Worm (Caenorhabditis elegans): ENCODE data around the gene sru-17.
"Not testable (repeated sequence)": the region's sequence is repeated elsewhere in the genome, so short reads cannot be mapped to it uniquely, and the experiment has no call there.

sru-17 gene

ce11 chrIV:12505397-12505796 lies at the start of gene sru-17:
sru-17 (plus strand) TSS chrIV:12505697.
- not testable (repeated sequence) for TF ChIP-seq W03F9.2, him-1, dao-5 (tag; optimal IDR thresholded peaks at IDR 0.05)

- no peak for TF ChIP-seq dao-5 (tag; optimal IDR thresholded peaks at IDR 0.05)
- no peak for TF ChIP-seq W03F9.2 (tag; optimal IDR thresholded peaks at IDR 0.05)
- no peak for TF ChIP-seq him-1 (tag; optimal IDR thresholded peaks at IDR 0.05)
Measured at ce11 chrIV:12456613-12457012, 48.9 kb upstream of the sru-17 start, which contains the start of gene C25G4.7. C25G4.7 (plus strand) TSS chrIV:12456913.

- no peak for TF ChIP-seq W03F9.2 (tag; optimal IDR thresholded peaks at IDR 0.05)
- no peak for TF ChIP-seq him-1 (tag; optimal IDR thresholded peaks at IDR 0.05)
- TF ChIP-seq dao-5 (tag; optimal IDR thresholded peaks at IDR 0.05): no peak
Measured at ce11 chrIV:12463370-12463769, 42.1 kb upstream of the sru-17 start, which contains the start of gene C25G4.8. C25G4.8 (minus strand) TSS chrIV:12463470.

DNA sequence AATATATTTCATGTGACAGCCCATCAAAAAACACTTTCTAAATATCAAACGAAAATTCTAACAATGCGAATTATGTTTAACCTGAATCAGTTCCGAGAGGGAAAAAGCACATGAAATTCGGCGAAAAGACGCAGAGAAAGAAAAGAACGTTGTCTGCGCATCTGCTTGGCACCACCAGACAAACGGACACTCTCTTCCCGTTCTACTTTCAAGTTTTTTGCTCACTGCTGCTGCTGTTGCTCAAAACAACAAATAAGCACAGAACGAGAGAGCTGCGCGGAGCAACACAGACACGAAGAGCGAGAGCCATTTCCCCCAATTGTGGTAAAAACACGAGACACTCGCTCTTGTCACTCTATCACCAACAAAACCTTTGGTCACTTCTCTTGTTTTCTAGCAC lies 40.7 kb upstream of the sru-17 start:
- TF ChIP-seq dao-5 (tag; optimal IDR thresholded peaks at IDR 0.05) (no peak), W03F9.2 (tag; optimal IDR thresholded peaks at IDR 0.05) (no peak), him-1 (tag; optimal IDR thresholded peaks at IDR 0.05) (no peak)

- TF ChIP-seq dao-5 (tag; optimal IDR thresholded peaks at IDR 0.05): no peak
- TF ChIP-seq W03F9.2 (tag; optimal IDR thresholded peaks at IDR 0.05): no peak
- no peak for TF ChIP-seq him-1 (tag; optimal IDR thresholded peaks at IDR 0.05)
Measured at ce11 chrIV:12467761-12468160, 37.7 kb upstream of the sru-17 start.

DNA sequence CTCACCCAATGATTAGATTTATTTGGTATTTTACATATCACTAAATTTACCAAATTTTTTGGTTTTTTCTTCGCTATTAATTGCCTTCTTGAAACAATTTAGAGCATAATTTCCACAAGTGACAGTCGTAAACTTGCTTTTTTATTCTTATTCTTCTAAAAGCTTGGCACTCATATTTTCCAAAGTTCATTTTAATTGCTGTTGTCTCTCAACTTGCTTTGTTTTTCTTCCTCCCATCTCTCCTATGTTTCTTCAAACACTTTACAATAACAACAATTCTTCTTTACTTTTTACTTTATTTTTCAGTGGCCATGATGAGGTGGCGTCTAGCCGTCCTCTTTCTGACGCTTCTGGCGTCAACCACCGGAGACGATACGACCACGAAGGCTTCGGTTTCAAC lies 37.1 kb upstream of the sru-17 start, which contains the start of gene igdb-2:
TSS of gene igdb-2 (plus strand) at position 301 of the 400 bp plus-strand sequence.
- TF ChIP-seq him-1 (tag; optimal IDR thresholded peaks at IDR 0.05) (no peak), W03F9.2 (tag; optimal IDR thresholded peaks at IDR 0.05) (no peak), dao-5 (tag; optimal IDR thresholded peaks at IDR 0.05) (no peak)

DNA sequence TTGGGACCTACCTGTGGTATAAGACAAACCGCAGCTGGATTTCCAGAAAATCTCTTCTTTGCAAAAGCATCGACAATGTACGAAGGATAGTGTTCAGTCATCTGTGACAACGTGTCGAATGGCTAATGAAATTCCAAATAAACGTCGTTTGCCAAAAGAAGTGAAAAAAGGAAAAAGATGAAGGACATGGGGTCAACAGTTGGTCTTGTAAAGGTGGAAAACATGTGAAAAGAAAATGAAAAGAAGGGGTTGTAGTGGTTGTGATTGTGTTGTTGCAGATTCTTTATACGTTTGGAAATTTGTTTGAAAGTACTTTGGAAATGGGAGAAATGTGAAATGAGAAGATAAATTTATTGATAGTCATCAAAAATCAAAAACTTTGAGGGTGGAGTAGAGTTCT lies 28.6 kb upstream of the sru-17 start, which contains the start of gene T04A11.1:
TSS of gene T04A11.1 (minus strand) at position 101 of the 400 bp plus-strand sequence.
- TF ChIP-seq dao-5, him-1, W03F9.2 (tag; optimal IDR thresholded peaks at IDR 0.05): not testable (repeated sequence)

ce11 chrIV:12478711-12479110 lies 26.8 kb upstream of the sru-17 start, which contains the start of gene igdb-1:
igdb-1 (plus strand) TSS chrIV:12479011.
- not testable (repeated sequence) for TF ChIP-seq him-1, W03F9.2, dao-5 (tag; optimal IDR thresholded peaks at IDR 0.05)

DNA sequence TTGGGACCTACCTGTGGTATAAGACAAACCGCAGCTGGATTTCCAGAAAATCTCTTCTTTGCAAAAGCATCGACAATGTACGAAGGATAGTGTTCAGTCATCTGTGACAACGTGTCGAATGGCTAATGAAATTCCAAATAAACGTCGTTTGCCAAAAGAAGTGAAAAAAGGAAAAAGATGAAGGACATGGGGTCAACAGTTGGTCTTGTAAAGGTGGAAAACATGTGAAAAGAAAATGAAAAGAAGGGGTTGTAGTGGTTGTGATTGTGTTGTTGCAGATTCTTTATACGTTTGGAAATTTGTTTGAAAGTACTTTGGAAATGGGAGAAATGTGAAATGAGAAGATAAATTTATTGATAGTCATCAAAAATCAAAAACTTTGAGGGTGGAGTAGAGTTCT lies 21.0 kb upstream of the sru-17 start, which contains the start of gene T04A11.4:
TSS of gene T04A11.4 (minus strand) at position 101 of the 400 bp plus-strand sequence.
- not testable (repeated sequence) for TF ChIP-seq him-1, W03F9.2, dao-5 (tag; optimal IDR thresholded peaks at IDR 0.05)

- TF ChIP-seq dao-5 (tag; optimal IDR thresholded peaks at IDR 0.05) (no peak), W03F9.2 (tag; optimal IDR thresholded peaks at IDR 0.05) (no peak), him-1 (tag; optimal IDR thresholded peaks at IDR 0.05) (no peak)
Measured at ce11 chrIV:12487194-12487593, 18.3 kb upstream of the sru-17 start, which contains the start of gene sru-26. sru-26 (plus strand) TSS chrIV:12487494.

ce11 chrIV:12490491-12490890 lies 15.0 kb upstream of the sru-17 start, which contains the start of gene him-6:
him-6 (plus strand) TSS chrIV:12490791.
- TF ChIP-seq dao-5 (tag; optimal IDR thresholded peaks at IDR 0.05) (no peak), him-1 (tag; optimal IDR thresholded peaks at IDR 0.05) (no peak), W03F9.2 (tag; optimal IDR thresholded peaks at IDR 0.05) (no peak)

DNA sequence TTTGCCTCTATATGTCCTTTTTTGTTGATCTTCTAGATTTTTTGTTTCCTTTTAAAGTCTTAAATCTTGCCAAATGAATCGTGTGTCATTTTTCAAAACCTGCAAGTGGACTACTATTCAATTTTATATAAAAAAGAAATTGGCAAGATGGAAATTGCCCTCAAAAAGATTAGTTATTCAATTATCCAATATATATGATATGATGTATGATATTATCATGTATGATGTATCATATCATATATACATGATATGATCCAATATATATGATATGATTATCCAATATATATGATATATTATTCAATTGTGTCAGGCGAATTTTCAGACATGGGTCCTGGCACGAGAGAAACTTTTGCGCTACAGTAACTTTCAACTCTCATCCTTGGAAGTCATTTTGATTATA lies 10.3 kb upstream of the sru-17 start, which contains the start of gene sru-20:
TSS of gene sru-20 (plus strand) at position 301 of the 400 bp plus-strand sequence.
- no peak for TF ChIP-seq W03F9.2 (tag; optimal IDR thresholded peaks at IDR 0.05)
- no peak for TF ChIP-seq dao-5 (tag; optimal IDR thresholded peaks at IDR 0.05)
- TF ChIP-seq him-1 (tag; optimal IDR thresholded peaks at IDR 0.05): no peak

DNA sequence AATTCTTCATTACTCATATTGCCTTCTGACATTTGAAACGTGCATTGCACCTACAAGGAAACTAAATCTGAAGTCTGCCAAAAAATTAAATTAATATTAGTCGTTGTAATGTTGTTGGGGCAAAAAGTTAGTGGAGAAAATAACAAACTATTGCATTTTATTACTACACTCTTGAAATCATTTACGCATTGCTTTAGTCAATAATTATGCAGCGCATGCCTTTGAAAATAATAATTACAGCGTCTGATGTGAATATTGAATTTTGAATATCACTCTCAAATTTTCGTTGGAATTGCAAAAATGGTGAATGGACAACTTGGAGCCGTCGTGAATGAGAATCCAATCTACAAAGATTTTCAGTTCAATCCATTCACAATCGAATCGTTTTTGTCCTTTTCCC lies 7.3 kb upstream of the sru-17 start, which contains the start of gene sru-19:
TSS of gene sru-19 (plus strand) at position 301 of the 400 bp plus-strand sequence.
- TF ChIP-seq dao-5 (tag; optimal IDR thresholded peaks at IDR 0.05) (no peak), W03F9.2 (tag; optimal IDR thresholded peaks at IDR 0.05) (no peak), him-1 (tag; optimal IDR thresholded peaks at IDR 0.05) (no peak)

DNA sequence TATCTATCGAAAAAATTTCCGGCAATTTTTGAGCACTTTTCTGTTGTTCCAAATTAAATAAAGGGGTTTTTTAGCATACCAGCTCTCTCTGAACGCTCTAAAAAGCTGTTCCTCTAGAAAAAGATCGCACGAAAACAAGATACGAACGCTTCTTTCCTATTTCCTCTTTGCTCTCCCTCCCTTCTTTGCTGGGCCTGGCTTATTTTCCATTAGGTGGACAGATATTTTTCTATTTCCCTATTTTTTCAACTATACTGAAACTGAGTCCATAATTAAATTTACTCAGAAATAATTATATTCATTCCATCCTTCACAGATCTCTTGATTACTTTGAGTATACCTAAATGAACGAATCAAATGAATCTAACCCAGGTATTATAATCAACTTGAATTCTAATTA lies 3.5 kb upstream of the sru-17 start, which contains the start of gene sru-18:
TSS of gene sru-18 (plus strand) at position 301 of the 400 bp plus-strand sequence.
- TF ChIP-seq him-1 (tag; optimal IDR thresholded peaks at IDR 0.05): no peak
- TF ChIP-seq W03F9.2 (tag; optimal IDR thresholded peaks at IDR 0.05): no peak
- no peak for TF ChIP-seq dao-5 (tag; optimal IDR thresholded peaks at IDR 0.05)
